Fruit fly (Drosophila melanogaster): Measurements from ENCODE around the gene chinmo.

chinmo gene

dm6 chr2L:1624750-1625149 lies 26.3 kb upstream of the chinmo start (continued):
- TF ChIP-seq CG14860 (GFP tag; IDR thresholded peaks at IDR 0.05; ENCODE audit: partially characterized antibody) (no peak), Doc2 (GFP tag; IDR thresholded peaks at IDR 0.05) (peak; percentile 47), CG5953 (GFP tag; IDR thresholded peaks at IDR 0.05) (peak; percentile 90), eve (GFP tag; optimal IDR thresholded peaks at IDR 0.05) (peak in 1 of 2 experiments; percentile 24), CG6683 (GFP tag; optimal IDR thresholded peaks at IDR 0.05) (peak; percentile 39), MBD-R2 (GFP tag; IDR thresholded peaks at IDR 0.05) (peak; percentile 74; the same call in 1 of the 2 replicates), Oli (tag; optimal IDR thresholded peaks at IDR 0.05) (peak; percentile 70), al (GFP tag; IDR thresholded peaks at IDR 0.05) (peak; percentile 73), bsh (GFP tag; optimal IDR thresholded peaks at IDR 0.05) (peak in 1 of 2 experiments; percentile 58), Stat92E (GFP tag; optimal IDR thresholded peaks at IDR 0.05) (no peak), CG16815 (GFP tag; optimal IDR thresholded peaks at IDR 0.05) (peak; percentile 40), jigr1 (GFP tag; IDR thresholded peaks at IDR 0.05) (peak; percentile 70), CG34376 (GFP tag; optimal IDR thresholded peaks at IDR 0.05) (peak; percentile 58), CG12659 (GFP tag; optimal IDR thresholded peaks at IDR 0.05) (peak; percentile 79), BEAF-32 (GFP tag; optimal IDR thresholded peaks at IDR 0.05) (no peak), dysf (GFP tag; IDR thresholded peaks at IDR 0.05) (peak; percentile 91), HLHmδ (GFP tag; optimal IDR thresholded peaks at IDR 0.05) (no peak), lmd (GFP tag; IDR thresholded peaks at IDR 0.05) (peak; percentile 89), CG6813 (GFP tag; optimal IDR thresholded peaks at IDR 0.05) (peak; percentile 67), CG17328 (GFP tag; IDR thresholded peaks at IDR 0.05) (peak; percentile 85), Six4 (GFP tag; optimal IDR thresholded peaks at IDR 0.05) (peak; percentile 15), H15 (GFP tag; IDR thresholded peaks at IDR 0.05) (peak; percentile 75; the same call in 1 of the 3 replicates), MTF-1 (GFP tag; optimal IDR thresholded peaks at IDR 0.05; ENCODE audit: borderline replicate concordance) (peak; percentile 50), org-1 (GFP tag; optimal IDR thresholded peaks at IDR 0.05) (peak; percentile 78), CG6765 (GFP tag; optimal IDR thresholded peaks at IDR 0.05) (peak; percentile 62), vvl (GFP tag; IDR thresholded peaks at IDR 0.05) (peak; percentile 93), Tbp (GFP tag; optimal IDR thresholded peaks at IDR 0.05) (no peak), CG15073 (GFP tag; optimal IDR thresholded peaks at IDR 0.05) (no peak), fru (optimal IDR thresholded peaks at IDR 0.05) (no peak), Lhr (GFP tag; optimal IDR thresholded peaks at IDR 0.05) (peak; percentile 1), CG3065 (GFP tag; optimal IDR thresholded peaks at IDR 0.05) (no peak), psq (GFP tag; optimal IDR thresholded peaks at IDR 0.05) (peak; percentile 23), CG3847 (GFP tag; IDR thresholded peaks at IDR 0.05) (peak; percentile 87), hkb (optimal IDR thresholded peaks at IDR 0.05) (peak; percentile 99), hkb (GFP tag; IDR thresholded peaks at IDR 0.05) (peak; percentile 88), CG11398 (GFP tag; optimal IDR thresholded peaks at IDR 0.05) (peak; percentile 55), Elba2 (GFP tag; optimal IDR thresholded peaks at IDR 0.05) (no peak), corto (GFP tag; optimal IDR thresholded peaks at IDR 0.05) (no peak), Dbx (GFP tag; IDR thresholded peaks at IDR 0.05) (peak; percentile 90), CHES-1-like (GFP tag; optimal IDR thresholded peaks at IDR 0.05) (peak; percentile 66), salm (tag; optimal IDR thresholded peaks at IDR 0.05) (peak; percentile 13), CG18262 (tag; optimal IDR thresholded peaks at IDR 0.05) (peak; percentile 49), Trl (optimal IDR thresholded peaks at IDR 0.05) (no peak), Trl (GFP tag; optimal IDR thresholded peaks at IDR 0.05) (peak; percentile 70), CG12744 (GFP tag; optimal IDR thresholded peaks at IDR 0.05) (peak; percentile 25), twi (tag; optimal IDR thresholded peaks at IDR 0.05) (no peak), CG31441 (GFP tag; IDR thresholded peaks at IDR 0.05) (peak; percentile 65), sima (GFP tag; optimal IDR thresholded peaks at IDR 0.05) (no peak), CG18476 (GFP tag; optimal IDR thresholded peaks at IDR 0.05) (peak; percentile 93), klu (GFP tag; IDR thresholded peaks at IDR 0.05) (peak; percentile 70), CG7556 (GFP tag; optimal IDR thresholded peaks at IDR 0.05) (peak; percentile 84), CG11504 (tag; optimal IDR thresholded peaks at IDR 0.05) (peak; percentile 83)
